Worm (Caenorhabditis elegans) whole organism, late embryonic: ENCODE measurements around the gene nlp-76.

Experiments
- ceh-14 ChIP-seq: sonication (generic microtip); optimal IDR thresholded peaks from 2 replicates; lab custom pipeline; 2016; ENCODE audit warnings: missing genotype, missing genetic modification characterization, missing compliant biosample characterization
- ceh-19 ChIP-seq: fragments of 200-800 bp; sonication (Bioruptor generic); optimal IDR thresholded peaks from 2 replicates; lab custom pipeline; 2018; ENCODE audit warnings: mild to moderate bottlenecking, missing genetic modification characterization, missing compliant biosample characterization
- ceh-30 ChIP-seq: fragments of 150-350 bp; optimal IDR thresholded peaks from 2 replicates; lab custom pipeline; 2014; ENCODE audit warnings: missing biosample characterization, missing genetic modification characterization
- dve-1 ChIP-seq: sonication (generic microtip); optimal IDR thresholded peaks from 2 replicates; lab custom pipeline; 2017; ENCODE audit warnings: antibody characterized with exemption, mild to moderate bottlenecking, missing genetic modification characterization, missing compliant biosample characterization
- hlh-30 ChIP-seq: sonication (generic microtip); optimal IDR thresholded peaks from 2 replicates; lab custom pipeline; 2017; ENCODE audit warnings: antibody characterized with exemption, missing genetic modification characterization, missing compliant biosample characterization; ENCODE audit not compliant: insufficient read depth
- hlh-8 ChIP-seq: sonication (generic microtip); optimal IDR thresholded peaks from 2 replicates; lab custom pipeline; 2016; ENCODE audit warnings: missing genotype, missing genetic modification characterization, missing compliant biosample characterization
- lin-11 ChIP-seq: fragments of 200-800 bp; sonication (Bioruptor generic); optimal IDR thresholded peaks from 2 replicates; lab custom pipeline; 2018; ENCODE audit warnings: mild to moderate bottlenecking, missing genetic modification characterization, missing compliant biosample characterization

ce11 chrX:12668941-12669501 lies 5.3 kb upstream of the nlp-76 start:
- TF ChIP-seq lin-11 (tag; lab: Kevin White, UChicago) (no peak), dve-1 (tag; lab: Kevin White, UChicago) (no peak), hlh-8 (tag; lab: Kevin White, UChicago) (no peak), ceh-30 (tag; lab: Kevin White, UChicago) (no peak), hlh-30 (tag; lab: Kevin White, UChicago) (no peak), ceh-19 (no peak), ceh-14 (no peak)
